Worm (Caenorhabditis elegans): ENCODE measurements around the gene Y59A8B.8.

ce11 chrV:18081857-18082256 lies 15.8 kb upstream of the Y59A8B.8 start, which contains the start of gene nova-1:
- TF ChIP-seq him-1 (tag; optimal IDR thresholded peaks at IDR 0.05) = no peak
- TF ChIP-seq W03F9.2 (tag; optimal IDR thresholded peaks at IDR 0.05) = no peak
